Worm (Caenorhabditis elegans) whole organism, L4 larva: Measurements from ENCODE around the gene srbc-40.

Source experiments
- D1046.2 ChIP-seq: fragments of 200-800 bp; sonication (Bioruptor generic); IDR thresholded peaks from 2 replicates; pipeline ENCODE4 v1.3.6; 2022; ENCODE audit warnings: missing genetic modification characterization, missing compliant biosample characterization
- F10B5.3 ChIP-seq: sonication (generic microtip); optimal IDR thresholded peaks from 2 replicates; lab custom pipeline; 2016; ENCODE audit warnings: mild to moderate bottlenecking, missing genetic modification characterization, missing compliant biosample characterization
- R02D3.7 ChIP-seq: fragments of 150-350 bp; sonication (generic microtip); optimal IDR thresholded peaks from 3 replicates; lab custom pipeline; 2014; ENCODE audit warnings: missing biosample characterization, missing genetic modification characterization
- T26A8.4 ChIP-seq: fragments of 200-800 bp; sonication (Bioruptor generic); IDR thresholded peaks from 2 replicates; pipeline ENCODE4 v1.3.6; 2022; ENCODE audit warnings: missing genetic modification characterization, missing compliant biosample characterization
- ZK546.5 ChIP-seq, 2 experiments: sonication (generic microtip); optimal IDR thresholded peaks; 2 replicates each; lab custom pipeline; 2017; ENCODE audit warnings: missing biosample characterization in 2 of 2, missing genetic modification characterization in 2 of 2
- aha-1 ChIP-seq: fragments of 150-350 bp; peaks from one replicate; lab custom pipeline; 2014; ENCODE audit warnings: missing biosample characterization, missing genetic modification characterization
- ceh-20 ChIP-seq: fragments of 200-800 bp; sonication (Bioruptor generic); IDR thresholded peaks from 2 replicates; pipeline ENCODE4 v1.3.6; 2022; ENCODE audit warnings: missing genetic modification reagents, missing genetic modification characterization, missing compliant biosample characterization
- ceh-32 ChIP-seq: sonication (generic microtip); optimal IDR thresholded peaks from 2 replicates; lab custom pipeline; 2016; ENCODE audit warnings: mild to moderate bottlenecking, missing genetic modification characterization, missing compliant biosample characterization; ENCODE audit not compliant: poor library complexity
- ceh-62 ChIP-seq: sonication (generic microtip); optimal IDR thresholded peaks from 2 replicates; lab custom pipeline; 2017; ENCODE audit warnings: missing biosample characterization, missing genetic modification characterization
- daf-12 ChIP-seq: fragments of 150-350 bp; optimal IDR thresholded peaks from 2 replicates; lab custom pipeline; 2014; ENCODE audit warnings: missing biosample characterization, missing genetic modification reagents, missing genetic modification characterization
- daf-16 ChIP-seq, 3 experiments: sonication (generic microtip); optimal IDR thresholded peaks; 2 replicates each; lab custom pipeline; 2016 to 2017; ENCODE audit warnings: missing genetic modification characterization in 3 of 3, missing genetic modification reagents in 3 of 3, mild to moderate bottlenecking in 2 of 3, missing compliant biosample characterization in 2 of 3, missing biosample characterization in 1 of 3, moderate library complexity in 1 of 3
- dmd-6 ChIP-seq: fragments of 200-800 bp; sonication (Bioruptor generic); IDR thresholded peaks from 2 replicates; pipeline ENCODE4 v1.3.6; 2022; ENCODE audit warnings: missing genetic modification reagents, missing genetic modification characterization, missing compliant biosample characterization
- dmd-8 ChIP-seq: fragments of 200-800 bp; sonication (Bioruptor generic); IDR thresholded peaks from 2 replicates; pipeline ENCODE4 v1.3.6; 2022; ENCODE audit warnings: missing genetic modification characterization, missing compliant biosample characterization
- dmd-9 ChIP-seq: fragments of 200-800 bp; sonication (Bioruptor generic); IDR thresholded peaks from 2 replicates; pipeline ENCODE4 v1.3.6; 2022; ENCODE audit warnings: missing genetic modification reagents, missing genetic modification characterization, missing compliant biosample characterization
- duxl-1 ChIP-seq: sonication (generic microtip); optimal IDR thresholded peaks from 2 replicates; lab custom pipeline; 2016; ENCODE audit warnings: mild to moderate bottlenecking, missing genetic modification characterization, moderate library complexity, missing compliant biosample characterization; ENCODE audit not compliant: poor library complexity
- dve-1 ChIP-seq: sonication (generic microtip); optimal IDR thresholded peaks from 2 replicates; lab custom pipeline; 2017; ENCODE audit warnings: antibody characterized with exemption, mild to moderate bottlenecking, missing genetic modification characterization, missing compliant biosample characterization; ENCODE audit not compliant: insufficient read depth
- egl-27 ChIP-seq: sonication (generic microtip); optimal IDR thresholded peaks from 3 replicates; lab custom pipeline; 2017; ENCODE audit warnings: missing biosample characterization, missing genetic modification reagents, missing genetic modification characterization
- egl-43 ChIP-seq: fragments of 200-800 bp; sonication (Bioruptor generic); IDR thresholded peaks from 2 replicates; pipeline ENCODE4 v1.3.6; 2022; ENCODE audit warnings: missing genetic modification reagents, missing genetic modification characterization, missing compliant biosample characterization
- fkh-10 ChIP-seq: fragments of 150-350 bp; optimal IDR thresholded peaks from 2 replicates; lab custom pipeline; 2014; ENCODE audit warnings: missing biosample characterization, missing genetic modification reagents, missing genetic modification characterization
- hif-1 ChIP-seq, 2 experiments: sonication (generic microtip); optimal IDR thresholded peaks; 2 replicates each; lab custom pipeline; 2016 to 2017; ENCODE audit warnings: missing compliant biosample characterization in 2 of 2, missing genetic modification characterization in 2 of 2, missing genetic modification reagents in 2 of 2, missing genotype in 2 of 2, mild to moderate bottlenecking in 1 of 2
- hlh-11 ChIP-seq: fragments of 200-800 bp; sonication (Bioruptor generic); optimal IDR thresholded peaks from 2 replicates; lab custom pipeline; 2018; ENCODE audit warnings: mild to moderate bottlenecking, missing genetic modification characterization, missing compliant biosample characterization
- lin-1 ChIP-seq: fragments of 200-800 bp; sonication (Bioruptor generic); IDR thresholded peaks from 2 replicates; pipeline ENCODE4 v1.3.6; 2022; ENCODE audit warnings: missing genetic modification reagents, missing genetic modification characterization, missing compliant biosample characterization
- lin-15B ChIP-seq: fragments of 150-350 bp; sonication (generic microtip); optimal IDR thresholded peaks from 3 replicates; lab custom pipeline; 2014; ENCODE audit warnings: missing biosample characterization, missing genetic modification characterization
- lin-39 ChIP-seq: fragments of 150-350 bp; optimal IDR thresholded peaks from 2 replicates; lab custom pipeline; 2014; ENCODE audit warnings: missing biosample characterization, missing genetic modification reagents, missing genetic modification characterization
- madf-5 ChIP-seq, 2 experiments: fragments of 200-800 bp; sonication (Bioruptor generic); IDR thresholded peaks; 2 replicates each; pipeline ENCODE4 v1.3.6; 2022; ENCODE audit warnings: missing compliant biosample characterization in 2 of 2, missing genetic modification characterization in 2 of 2
- madf-9 ChIP-seq: fragments of 200-800 bp; sonication (Bioruptor generic); conservative IDR thresholded peaks from 2 replicates; pipeline ENCODE4 v1.3.6; 2022; ENCODE audit warnings: missing genetic modification reagents, missing genetic modification characterization, missing compliant biosample characterization
- mdl-1 ChIP-seq, 2 experiments: fragments of 150-350 bp in 1 of 2; sonication (generic microtip) in 1 of 2; optimal IDR thresholded peaks; 2 replicates each; lab custom pipeline; 2014 to 2017; ENCODE audit warnings: missing biosample characterization in 2 of 2, missing genetic modification characterization in 2 of 2
- mes-2 ChIP-seq: sonication (generic microtip); optimal IDR thresholded peaks from 2 replicates; lab custom pipeline; 2016; ENCODE audit warnings: missing genotype, mild to moderate bottlenecking, missing genetic modification characterization, missing compliant biosample characterization; ENCODE audit not compliant: poor library complexity, severe bottlenecking
- mxl-3 ChIP-seq: fragments of 200-800 bp; sonication (Bioruptor generic); optimal IDR thresholded peaks from 2 replicates; lab custom pipeline; 2018; ENCODE audit warnings: mild to moderate bottlenecking, missing genetic modification characterization, missing compliant biosample characterization
- nhr-111 ChIP-seq: fragments of 200-800 bp; sonication (Bioruptor generic); optimal IDR thresholded peaks from 2 replicates; lab custom pipeline; 2018; ENCODE audit warnings: mild to moderate bottlenecking, missing genetic modification characterization, missing compliant biosample characterization
- nhr-25 ChIP-seq: sonication (generic microtip); optimal IDR thresholded peaks from 2 replicates; lab custom pipeline; 2017; ENCODE audit warnings: missing genetic modification characterization, mild to moderate bottlenecking, missing compliant biosample characterization, antibody characterized with exemption, moderate library complexity, borderline replicate concordance; ENCODE audit not compliant: insufficient read depth
- nhr-28 ChIP-seq: fragments of 150-350 bp; optimal IDR thresholded peaks from 2 replicates; lab custom pipeline; 2014; ENCODE audit warnings: missing biosample characterization, missing genetic modification characterization
- nhr-42 ChIP-seq: fragments of 200-800 bp; sonication (Bioruptor generic); IDR thresholded peaks from 2 replicates; pipeline ENCODE4 v1.3.6; 2022; ENCODE audit warnings: missing genetic modification characterization, missing compliant biosample characterization
- nhr-77 ChIP-seq: fragments of 150-350 bp; optimal IDR thresholded peaks from 2 replicates; lab custom pipeline; 2014; ENCODE audit warnings: missing biosample characterization, missing genetic modification characterization
- pqm-1 ChIP-seq: sonication (generic microtip); optimal IDR thresholded peaks from 2 replicates; lab custom pipeline; 2017; ENCODE audit warnings: missing biosample characterization, missing genetic modification characterization
- saeg-2 ChIP-seq: fragments of 200-800 bp; sonication (Bioruptor generic); IDR thresholded peaks from 2 replicates; pipeline ENCODE4 v1.3.6; 2022; ENCODE audit warnings: missing genetic modification reagents, missing genetic modification characterization, missing compliant biosample characterization
- snpc-1.2 ChIP-seq: fragments of 200-800 bp; sonication (Bioruptor generic); IDR thresholded peaks from 2 replicates; pipeline ENCODE4 v1.3.6; 2022; ENCODE audit warnings: missing genetic modification reagents, missing genetic modification characterization, missing compliant biosample characterization
- snpc-4 ChIP-seq: fragments of 150-350 bp; optimal IDR thresholded peaks from 2 replicates; lab custom pipeline; 2014; ENCODE audit warnings: missing biosample characterization, missing genetic modification characterization
- spr-1 ChIP-seq: sonication (generic microtip); optimal IDR thresholded peaks from 2 replicates; lab custom pipeline; 2016; ENCODE audit warnings: mild to moderate bottlenecking, missing genetic modification characterization, missing compliant biosample characterization
- tag-97 ChIP-seq: fragments of 200-800 bp; sonication (Bioruptor generic); IDR thresholded peaks from 2 replicates; pipeline ENCODE4 v1.3.6; 2022; ENCODE audit warnings: missing genetic modification characterization, missing compliant biosample characterization
- unc-62 ChIP-seq, 3 experiments: fragments of 150-350 bp in 1 of 3; sonication (generic microtip); optimal IDR thresholded peaks in 2 of 3; peaks in 1 of 3; 1 replicate in 1 of 3; 2 replicates in 2 of 3; lab custom pipeline; 2014 to 2017; ENCODE audit warnings: missing biosample characterization in 3 of 3, missing genetic modification characterization in 3 of 3, missing genetic modification reagents in 3 of 3, missing genotype in 1 of 3
- vab-7 ChIP-seq: fragments of 200-800 bp; sonication (Bioruptor generic); IDR thresholded peaks from 2 replicates; pipeline ENCODE4 v1.3.6; 2022; ENCODE audit warnings: missing genetic modification reagents, missing genetic modification characterization, missing compliant biosample characterization
- zfp-2 ChIP-seq: sonication (generic microtip); optimal IDR thresholded peaks from 2 replicates; lab custom pipeline; 2016; ENCODE audit warnings: mild to moderate bottlenecking, missing genetic modification characterization, missing compliant biosample characterization
- zip-2 ChIP-seq: fragments of 150-350 bp; optimal IDR thresholded peaks from 2 replicates; lab custom pipeline; 2014; ENCODE audit warnings: missing biosample characterization, missing genetic modification characterization

Gene srbc-40

ce11 chrV:679663-680062 lies 40.0 kb downstream of the srbc-40 start, which contains the start of gene srx-22:
srx-22 (plus strand) TSS chrV:679963.
- no peak for TF ChIP-seq dve-1
- no peak for TF ChIP-seq egl-43 (GFP tag; lab: Robert Waterston, UW)
- TF ChIP-seq ZK546.5 (tag; optimal IDR thresholded peaks at IDR 0.05; lab: Kevin White, UChicago): no peak
- no peak for TF ChIP-seq lin-15B (tag; lab: Kevin White, UChicago)
- TF ChIP-seq pqm-1 (tag; lab: Kevin White, UChicago): no peak
- TF ChIP-seq aha-1 (tag; lab: Kevin White, UChicago): no peak
- no peak for TF ChIP-seq snpc-4 (tag; lab: Kevin White, UChicago)
- TF ChIP-seq fkh-10 (GFP tag; lab: Kevin White, UChicago): no peak
- no peak for TF ChIP-seq mes-2 (tag; lab: Kevin White, UChicago)
- no peak for TF ChIP-seq dmd-8 (GFP tag; lab: Robert Waterston, UW)
- no peak for TF ChIP-seq mdl-1 (tag; optimal IDR thresholded peaks at IDR 0.05; lab: Kevin White, UChicago)
- TF ChIP-seq T26A8.4: no peak
- TF ChIP-seq zip-2 (tag; lab: Kevin White, UChicago): no peak
- TF ChIP-seq daf-12 (tag; lab: Kevin White, UChicago): no peak
- no peak for TF ChIP-seq dmd-9 (GFP tag; lab: Robert Waterston, UW)
- TF ChIP-seq ceh-20 (GFP tag; lab: Robert Waterston, UW): no peak
- no peak for TF ChIP-seq mxl-3 (GFP tag; lab: Kevin White, UChicago)
- no peak for TF ChIP-seq duxl-1 (tag; lab: Kevin White, UChicago)
- TF ChIP-seq vab-7 (GFP tag; lab: Robert Waterston, UW): no peak
- TF ChIP-seq ceh-62 (tag; lab: Kevin White, UChicago): no peak

- TF ChIP-seq lin-15B (tag; lab: Kevin White, UChicago) (no peak), mdl-1 (tag; optimal IDR thresholded peaks at IDR 0.05; lab: Kevin White, UChicago) (peak in 1 of 2 experiments; percentile 28), hif-1 (tag; optimal IDR thresholded peaks at IDR 0.05; lab: Kevin White, UChicago) (peak in 1 of 2 experiments; percentile 57), unc-62 (GFP tag; optimal IDR thresholded peaks at IDR 0.05 in 1 of 2; lab: Kevin White, UChicago) (peak in 1 of 2 experiments; percentile 80), unc-62 (tag; optimal IDR thresholded peaks at IDR 0.05; lab: Kevin White, UChicago) (no peak), snpc-1.2 (no peak), pqm-1 (tag; lab: Kevin White, UChicago) (peak; percentile 62), hlh-11 (tag; lab: Kevin White, UChicago) (peak; percentile 52), nhr-25 (peak; percentile 51), dve-1 (peak; percentile 43), duxl-1 (tag; lab: Kevin White, UChicago) (peak; percentile 17), lin-39 (tag; lab: Kevin White, UChicago) (no peak), mxl-3 (GFP tag; lab: Kevin White, UChicago) (peak; percentile 36), ceh-32 (tag; lab: Kevin White, UChicago) (no peak), mes-2 (tag; lab: Kevin White, UChicago) (peak; percentile 44), nhr-28 (tag; lab: Kevin White, UChicago) (peak; percentile 90), dmd-8 (GFP tag; lab: Robert Waterston, UW) (no peak), nhr-111 (GFP tag; lab: Kevin White, UChicago) (no peak), aha-1 (tag; lab: Kevin White, UChicago) (peak; percentile 65), nhr-77 (tag; lab: Kevin White, UChicago) (peak; percentile 52), dmd-6 (GFP tag; lab: Robert Waterston, UW) (peak; percentile 75)
- TF ChIP-seq, all 104 proteins: peak for 14
These were observed 43.0 kb downstream of the srbc-40 start, which contains the start of the genes fbxa-72 and srx-21 for ce11 chrV:676550-677084. fbxa-72 (minus strand) TSS chrV:676753. srx-21 (plus strand) TSS chrV:677034.

- TF ChIP-seq madf-9 (GFP tag; lab: Robert Waterston, UW) (no peak), F10B5.3 (tag; lab: Kevin White, UChicago) (no peak), zfp-2 (no peak), nhr-42 (GFP tag; lab: Robert Waterston, UW) (no peak), D1046.2 (GFP tag; lab: Robert Waterston, UW) (no peak), daf-16 (GFP tag; optimal IDR thresholded peaks at IDR 0.05; lab: Kevin White, UChicago) (no peak), daf-16 (tag; optimal IDR thresholded peaks at IDR 0.05; lab: Kevin White, UChicago) (no peak), madf-5 (GFP tag; IDR thresholded peaks at IDR 0.05; lab: Robert Waterston, UW) (no peak), egl-27 (tag; lab: Kevin White, UChicago) (no peak), pqm-1 (tag; lab: Kevin White, UChicago) (no peak), dve-1 (no peak), R02D3.7 (tag; lab: Kevin White, UChicago) (no peak), spr-1 (tag; lab: Kevin White, UChicago) (no peak), ZK546.5 (tag; optimal IDR thresholded peaks at IDR 0.05; lab: Kevin White, UChicago) (no peak), hlh-11 (tag; lab: Kevin White, UChicago) (no peak), mdl-1 (tag; optimal IDR thresholded peaks at IDR 0.05; lab: Kevin White, UChicago) (no peak), lin-1 (no peak), saeg-2 (GFP tag; lab: Robert Waterston, UW) (no peak), tag-97 (GFP tag; lab: Robert Waterston, UW) (no peak)
These were observed 43.5 kb downstream of the srbc-40 start for ce11 chrV:676090-676489.
